Worm (Caenorhabditis elegans) whole organism, L1 larva: ENCODE results near the gene rev-1.
A peak's percentile ranks its signal among the peaks of the same experiment; 100 is the strongest.

Experiments
- C04F5.9 ChIP-seq: sonication (generic microtip); optimal IDR thresholded peaks from 2 replicates; lab custom pipeline; 2016; ENCODE audit warnings: missing genetic modification characterization, missing compliant biosample characterization
- C16A3.4 ChIP-seq: fragments of 150-350 bp; optimal IDR thresholded peaks from 2 replicates; lab custom pipeline; 2014; ENCODE audit warnings: missing biosample characterization, missing genetic modification characterization
- blmp-1 ChIP-seq: fragments of 150-350 bp; optimal IDR thresholded peaks from 2 replicates; lab custom pipeline; 2014; ENCODE audit warnings: missing biosample characterization, missing genetic modification characterization
- ceh-8 ChIP-seq: fragments of 200-800 bp; sonication (Bioruptor generic); optimal IDR thresholded peaks from 2 replicates; lab custom pipeline; 2018; ENCODE audit warnings: mild to moderate bottlenecking, missing genetic modification characterization, moderate library complexity, missing compliant biosample characterization
- ceh-82 ChIP-seq, 3 experiments: fragments of 150-350 bp in 1 of 3; sonication (generic microtip) in 2 of 3; optimal IDR thresholded peaks; 2 replicates each; lab custom pipeline; 2014 to 2017; ENCODE audit warnings: missing biosample characterization in 3 of 3, missing genetic modification characterization in 3 of 3
- ceh-88 ChIP-seq: fragments of 200-800 bp; sonication (Bioruptor generic); IDR thresholded peaks from 2 replicates; pipeline ENCODE4 v1.3.6; 2022; ENCODE audit warnings: missing genetic modification characterization, missing compliant biosample characterization
- ceh-90 ChIP-seq: sonication (generic microtip); optimal IDR thresholded peaks from 2 replicates; lab custom pipeline; 2016; ENCODE audit warnings: missing genetic modification characterization, missing compliant biosample characterization
- dpl-1 ChIP-seq, 3 experiments: fragments of 150-350 bp in 2 of 3; sonication (generic microtip) in 1 of 3; optimal IDR thresholded peaks; 2 replicates each; lab custom pipeline; 2014 to 2017; ENCODE audit warnings: missing biosample characterization in 3 of 3, missing genetic modification characterization in 3 of 3, missing genetic modification reagents in 3 of 3
- dsc-1 ChIP-seq: sonication (generic microtip); optimal IDR thresholded peaks from 2 replicates; lab custom pipeline; 2016; ENCODE audit warnings: mild to moderate bottlenecking, missing genetic modification characterization, missing compliant biosample characterization
- egl-13 ChIP-seq: sonication (generic microtip); optimal IDR thresholded peaks from 2 replicates; lab custom pipeline; 2016; ENCODE audit warnings: missing genotype, missing genetic modification reagents, missing genetic modification characterization, missing compliant biosample characterization
- elt-2 ChIP-seq: sonication (generic microtip); optimal IDR thresholded peaks from 2 replicates; lab custom pipeline; 2016; ENCODE audit warnings: missing genetic modification characterization, mild to moderate bottlenecking, inconsistent platforms, missing compliant biosample characterization, missing genetic modification reagents
- elt-3 ChIP-seq, 6 experiments: fragments of 150-350 bp in 1 of 6; sonication (generic microtip); optimal IDR thresholded peaks; 2 replicates each; lab custom pipeline; 2017 to 2018; ENCODE audit warnings: missing biosample characterization in 6 of 6, missing genetic modification characterization in 6 of 6, inconsistent platforms in 1 of 6
- fkh-4 ChIP-seq: sonication (generic microtip); optimal IDR thresholded peaks from 2 replicates; lab custom pipeline; 2016; ENCODE audit warnings: missing compliant biosample characterization, missing genetic modification characterization, borderline replicate concordance
- grh-1 ChIP-seq: fragments of 200-800 bp; sonication (Bioruptor generic); IDR thresholded peaks from 2 replicates; pipeline ENCODE4 v1.3.6; 2022; ENCODE audit warnings: missing genetic modification reagents, missing genetic modification characterization, missing compliant biosample characterization
- hlh-17 ChIP-seq: fragments of 200-800 bp; sonication (Bioruptor generic); optimal IDR thresholded peaks from 2 replicates; lab custom pipeline; 2018; ENCODE audit warnings: missing genetic modification characterization, mild to moderate bottlenecking, missing compliant biosample characterization, moderate library complexity, borderline replicate concordance
- hlh-4 ChIP-seq: sonication (generic microtip); optimal IDR thresholded peaks from 2 replicates; lab custom pipeline; 2016; ENCODE audit warnings: mild to moderate bottlenecking, missing genetic modification characterization, missing compliant biosample characterization
- irx-1 ChIP-seq: sonication (generic microtip); optimal IDR thresholded peaks from 2 replicates; lab custom pipeline; 2016; ENCODE audit warnings: missing genetic modification characterization, missing compliant biosample characterization
- jun-1 ChIP-seq: fragments of 150-350 bp; optimal IDR thresholded peaks from 2 replicates; lab custom pipeline; 2014; ENCODE audit warnings: missing biosample characterization, missing genetic modification reagents, missing genetic modification characterization
- lin-14 ChIP-seq: fragments of 200-800 bp; sonication (Bioruptor generic); optimal IDR thresholded peaks from 2 replicates; lab custom pipeline; 2018; ENCODE audit warnings: mild to moderate bottlenecking, missing genetic modification characterization, moderate library complexity, missing compliant biosample characterization
- lin-15B ChIP-seq: fragments of 150-350 bp; sonication (generic microtip); optimal IDR thresholded peaks from 3 replicates; lab custom pipeline; 2014; ENCODE audit warnings: missing biosample characterization, missing genetic modification characterization
- lir-3 ChIP-seq: sonication (generic microtip); optimal IDR thresholded peaks from 2 replicates; lab custom pipeline; 2016; ENCODE audit warnings: mild to moderate bottlenecking, missing genetic modification characterization, moderate library complexity, missing compliant biosample characterization; ENCODE audit not compliant: poor library complexity
- lsy-2 ChIP-seq, 2 experiments: fragments of 150-350 bp; optimal IDR thresholded peaks; 2 replicates each; lab custom pipeline; 2014; ENCODE audit warnings: missing biosample characterization in 2 of 2, missing genetic modification characterization in 2 of 2
- mef-2 ChIP-seq: fragments of 150-350 bp; optimal IDR thresholded peaks from 2 replicates; lab custom pipeline; 2014; ENCODE audit warnings: missing biosample characterization, missing genetic modification characterization
- nhr-11 ChIP-seq: fragments of 150-350 bp; optimal IDR thresholded peaks from 2 replicates; lab custom pipeline; 2014; ENCODE audit warnings: missing biosample characterization, missing genetic modification characterization
- nhr-20 ChIP-seq: sonication (generic microtip); optimal IDR thresholded peaks from 2 replicates; lab custom pipeline; 2016; ENCODE audit warnings: mild to moderate bottlenecking, missing genetic modification characterization, missing compliant biosample characterization
- nhr-47 ChIP-seq: sonication (generic microtip); optimal IDR thresholded peaks from 2 replicates; lab custom pipeline; 2016; ENCODE audit warnings: mild to moderate bottlenecking, missing genetic modification characterization, moderate library complexity, missing compliant biosample characterization
- nhr-71 ChIP-seq: sonication (generic microtip); optimal IDR thresholded peaks from 2 replicates; lab custom pipeline; 2016; ENCODE audit warnings: mild to moderate bottlenecking, missing genetic modification characterization, moderate library complexity, missing compliant biosample characterization
- nhr-77 ChIP-seq: fragments of 150-350 bp; optimal IDR thresholded peaks from 2 replicates; lab custom pipeline; 2014; ENCODE audit warnings: missing biosample characterization, missing genetic modification characterization
- pag-3 ChIP-seq: sonication (generic microtip); optimal IDR thresholded peaks from 2 replicates; lab custom pipeline; 2017; ENCODE audit warnings: missing genetic modification characterization, mild to moderate bottlenecking, missing compliant biosample characterization, antibody characterized with exemption, borderline replicate concordance; ENCODE audit not compliant: insufficient read depth
- rnt-1 ChIP-seq: sonication (generic microtip); optimal IDR thresholded peaks from 2 replicates; lab custom pipeline; 2016; ENCODE audit warnings: mild to moderate bottlenecking, missing genetic modification characterization, moderate library complexity, missing compliant biosample characterization
- skn-1 ChIP-seq: fragments of 150-350 bp; optimal IDR thresholded peaks from 2 replicates; lab custom pipeline; 2014; ENCODE audit warnings: missing biosample characterization, missing genetic modification characterization
- snpc-4 ChIP-seq: fragments of 150-350 bp; optimal IDR thresholded peaks from 2 replicates; lab custom pipeline; 2014; ENCODE audit warnings: missing biosample characterization, missing genetic modification characterization
- sox-4 ChIP-seq: sonication (generic microtip); optimal IDR thresholded peaks from 2 replicates; lab custom pipeline; 2016; ENCODE audit warnings: missing genetic modification characterization, missing compliant biosample characterization
- sptf-1 ChIP-seq: fragments of 150-350 bp; optimal IDR thresholded peaks from 2 replicates; lab custom pipeline; 2014; ENCODE audit warnings: missing biosample characterization, missing genetic modification characterization
- sup-37 ChIP-seq: fragments of 200-800 bp; sonication (Bioruptor generic); optimal IDR thresholded peaks from 2 replicates; lab custom pipeline; 2018; ENCODE audit warnings: mild to moderate bottlenecking, missing genetic modification characterization, missing compliant biosample characterization
- tbx-2 ChIP-seq: sonication (generic microtip); optimal IDR thresholded peaks from 2 replicates; lab custom pipeline; 2016; ENCODE audit warnings: missing genetic modification characterization, missing compliant biosample characterization
- tlp-1 ChIP-seq: fragments of 150-350 bp; optimal IDR thresholded peaks from 2 replicates; lab custom pipeline; 2014; ENCODE audit warnings: missing biosample characterization, missing genetic modification characterization
- unc-30 ChIP-seq: sonication (generic microtip); optimal IDR thresholded peaks from 2 replicates; lab custom pipeline; 2017; ENCODE audit warnings: missing biosample characterization, missing genetic modification characterization
- unc-62 ChIP-seq: fragments of 150-350 bp; optimal IDR thresholded peaks from 2 replicates; lab custom pipeline; 2014; ENCODE audit warnings: missing biosample characterization, missing genetic modification reagents, missing genetic modification characterization
- unc-86 ChIP-seq: sonication (generic microtip); optimal IDR thresholded peaks from 2 replicates; lab custom pipeline; 2016; ENCODE audit warnings: missing genetic modification characterization, missing compliant biosample characterization
- vab-15 ChIP-seq: sonication (generic microtip); optimal IDR thresholded peaks from 2 replicates; lab custom pipeline; 2017; ENCODE audit warnings: missing genotype, mild to moderate bottlenecking, missing genetic modification characterization, missing compliant biosample characterization
- xbp-1 ChIP-seq: sonication (generic microtip); optimal IDR thresholded peaks from 2 replicates; lab custom pipeline; 2016; ENCODE audit warnings: missing genetic modification characterization, missing compliant biosample characterization
- zag-1 ChIP-seq: fragments of 150-350 bp; optimal IDR thresholded peaks from 2 replicates; lab custom pipeline; 2014; ENCODE audit warnings: missing biosample characterization, missing genetic modification characterization

The rev-1 gene

DNA sequence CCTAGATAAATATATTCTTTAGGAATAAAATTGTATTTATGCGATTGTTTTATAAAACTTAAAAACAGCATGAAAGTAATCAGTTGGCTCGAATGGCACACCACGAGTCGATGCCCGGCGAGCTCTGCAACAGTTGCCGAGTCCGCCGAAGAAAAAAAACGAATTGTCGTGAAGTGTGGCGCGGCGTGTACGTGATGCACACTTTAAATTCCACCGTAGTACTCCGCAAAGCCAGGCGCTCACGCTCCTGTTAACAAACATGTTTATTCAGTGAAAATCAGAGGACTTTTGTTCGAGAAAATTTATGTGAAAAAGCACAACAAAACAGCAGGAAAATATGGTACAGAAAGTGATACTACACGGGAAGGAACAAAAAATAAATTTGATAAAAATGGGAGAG, 29.8 kb upstream of the rev-1 start (continued):
- TF ChIP-seq sptf-1 (tag; lab: Kevin White, UChicago) (no peak), jun-1 (tag; lab: Kevin White, UChicago) (no peak), elt-3 (tag; optimal IDR thresholded peaks at IDR 0.05; lab: Kevin White, UChicago) (no peak), unc-86 (tag; lab: Kevin White, UChicago) (no peak), lin-14 (GFP tag; lab: Kevin White, UChicago) (no peak), nhr-77 (no peak), tbx-2 (peak; percentile 33), zag-1 (tag; lab: Kevin White, UChicago) (no peak), irx-1 (tag; lab: Kevin White, UChicago) (no peak), sup-37 (GFP tag; lab: Kevin White, UChicago) (no peak), elt-2 (tag; lab: Kevin White, UChicago) (no peak), nhr-11 (no peak), egl-13 (tag; lab: Kevin White, UChicago) (no peak), blmp-1 (tag; lab: Kevin White, UChicago) (peak; percentile 54), vab-15 (tag; lab: Kevin White, UChicago) (peak; percentile 16), lir-3 (tag; lab: Kevin White, UChicago) (no peak), unc-30 (tag; lab: Kevin White, UChicago) (no peak), hlh-17 (GFP tag; lab: Kevin White, UChicago) (no peak), nhr-71 (peak; percentile 54), snpc-4 (tag; lab: Kevin White, UChicago) (peak; percentile 33), tlp-1 (no peak), sox-4 (no peak), lsy-2 (tag; optimal IDR thresholded peaks at IDR 0.05; lab: Kevin White, UChicago) (peak; percentile 90 to 98), ceh-82 (tag; optimal IDR thresholded peaks at IDR 0.05; lab: Kevin White, UChicago) (peak in 2 of 3 experiments; percentile 3 to 71), rnt-1 (tag; lab: Kevin White, UChicago) (peak; percentile 48), mef-2 (tag; lab: Kevin White, UChicago) (no peak), dpl-1 (GFP tag; optimal IDR thresholded peaks at IDR 0.05; lab: Kevin White, UChicago) (peak; percentile 19 to 68 (median 59)), ceh-8 (GFP tag; lab: Kevin White, UChicago) (no peak), skn-1 (tag; lab: Kevin White, UChicago) (peak; percentile 10), dsc-1 (tag; lab: Kevin White, UChicago) (no peak), hlh-4 (tag; lab: Kevin White, UChicago) (no peak), unc-62 (GFP tag; lab: Kevin White, UChicago) (no peak), pag-3 (tag; lab: Kevin White, UChicago) (peak; percentile 87), nhr-20 (peak; percentile 52), C16A3.4 (tag; lab: Kevin White, UChicago) (peak; percentile 76), ceh-90 (tag; lab: Kevin White, UChicago) (no peak), ceh-88 (GFP tag; lab: Robert Waterston, UW) (no peak), grh-1 (GFP tag; lab: Robert Waterston, UW) (no peak), xbp-1 (tag; lab: Kevin White, UChicago) (peak; percentile 35), C04F5.9 (tag; lab: Kevin White, UChicago) (no peak), fkh-4 (tag; lab: Kevin White, UChicago) (no peak), nhr-47 (tag; lab: Kevin White, UChicago) (peak; percentile 30), lin-15B (tag; lab: Kevin White, UChicago) (peak; percentile 44)
- TF ChIP-seq, all 84 proteins: peak for 28
